Worm (Caenorhabditis elegans): Measurements from ENCODE around the gene acy-3.

DNA sequence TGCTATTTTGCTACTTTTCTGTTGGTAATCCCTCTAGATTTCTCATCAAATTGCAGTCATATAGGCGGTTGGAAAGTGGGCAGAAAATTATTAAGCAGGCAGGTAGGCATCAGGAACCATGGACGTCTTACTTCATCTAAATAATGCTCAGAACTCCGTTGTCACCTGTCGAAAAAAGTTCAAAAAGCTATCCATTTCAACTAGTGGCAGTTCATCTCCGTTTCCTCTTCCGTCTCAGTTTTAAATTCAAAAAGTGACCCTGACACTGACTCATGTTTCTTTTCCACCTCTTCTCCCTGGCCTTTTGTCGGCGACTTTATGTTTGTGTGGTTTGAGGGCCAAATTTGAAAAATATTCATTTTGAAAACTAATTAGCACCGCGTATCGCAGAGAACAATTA is 11.7 kb downstream of the acy-3 start:
- TF ChIP-seq nhr-77 (tag; optimal IDR thresholded peaks at IDR 0.05) (no peak), ceh-62 (tag; optimal IDR thresholded peaks at IDR 0.05) (no peak), nhr-102 (tag; optimal IDR thresholded peaks at IDR 0.05) (no peak), zag-1 (tag; optimal IDR thresholded peaks at IDR 0.05) (no peak), R02D3.7 (tag; optimal IDR thresholded peaks at IDR 0.05) (no peak)

Measured in whole organism, L4 larva.